Fruit fly (Drosophila melanogaster) whole organism, embryonic: ENCODE measurements around the gene CG32066.

Experiments
- Abd-B ChIP-seq: fragments of 200-800 bp; sonication (Bioruptor generic); optimal IDR thresholded peaks from 2 replicates; lab custom pipeline; 2018; ENCODE audit warnings: missing biosample characterization, mild to moderate bottlenecking, missing genetic modification characterization, moderate library complexity
- Aef1 ChIP-seq: fragments of 200-800 bp; sonication (Bioruptor generic); IDR thresholded peaks from 3 replicates; pipeline ENCODE4 v1.3.6; 2022; ENCODE audit warnings: missing biosample characterization, missing genetic modification characterization
- B-H2 ChIP-seq: fragments of 200-800 bp; sonication (Bioruptor generic); optimal IDR thresholded peaks from 2 replicates; lab custom pipeline; 2018; ENCODE audit warnings: missing biosample characterization, mild to moderate bottlenecking, missing genetic modification characterization
- Bteb2 ChIP-seq: fragments of 200-800 bp; sonication (Bioruptor generic); optimal IDR thresholded peaks from 2 replicates; lab custom pipeline; 2016; ENCODE audit warnings: missing biosample characterization, missing genetic modification characterization
- CG10431 ChIP-seq: fragments of 200-800 bp; sonication (Bioruptor generic); optimal IDR thresholded peaks from 3 replicates; lab custom pipeline; 2018; ENCODE audit warnings: missing biosample characterization, mild to moderate bottlenecking, missing genetic modification characterization
- CG11247 ChIP-seq: fragments of 200-800 bp; sonication (Bioruptor generic); IDR thresholded peaks from 2 replicates; pipeline ENCODE4 v1.3.6; 2022; ENCODE audit warnings: missing biosample characterization, missing genetic modification characterization
- CG12299 ChIP-seq: fragments of 200-800 bp; sonication (Bioruptor generic); optimal IDR thresholded peaks from 2 replicates; lab custom pipeline; 2018; ENCODE audit warnings: missing biosample characterization, mild to moderate bottlenecking, missing genetic modification characterization
- CG12744 ChIP-seq: fragments of 200-800 bp; sonication (Bioruptor generic); optimal IDR thresholded peaks from 2 replicates; lab custom pipeline; 2016; ENCODE audit warnings: missing biosample characterization, missing genetic modification characterization
- CG17186 ChIP-seq: fragments of 200-800 bp; sonication (Bioruptor generic); optimal IDR thresholded peaks from 3 replicates; lab custom pipeline; 2017; ENCODE audit warnings: missing biosample characterization, missing genetic modification reagents, missing genetic modification characterization
- CG17385 ChIP-seq: fragments of 200-800 bp; sonication (Bioruptor generic); optimal IDR thresholded peaks from 3 replicates; lab custom pipeline; 2018; ENCODE audit warnings: missing biosample characterization, mild to moderate bottlenecking, missing genetic modification characterization
- CG18619 ChIP-seq: fragments of 200-800 bp; sonication (Bioruptor generic); optimal IDR thresholded peaks from 3 replicates; lab custom pipeline; 2017; ENCODE audit warnings: missing biosample characterization, mild to moderate bottlenecking, missing genetic modification characterization
- CG32772 ChIP-seq: fragments of 200-800 bp; sonication (Bioruptor generic); IDR thresholded peaks from 2 replicates; pipeline ENCODE4 v1.3.6; 2022; ENCODE audit warnings: missing biosample characterization, missing genetic modification characterization
- CG3995 ChIP-seq: fragments of 200-800 bp; sonication (Bioruptor generic); optimal IDR thresholded peaks from 3 replicates; lab custom pipeline; 2016; ENCODE audit warnings: missing biosample characterization, missing genetic modification characterization
- CG4282 ChIP-seq: fragments of 200-800 bp; sonication (Bioruptor generic); optimal IDR thresholded peaks from 2 replicates; lab custom pipeline; 2016; ENCODE audit warnings: missing biosample characterization, missing genetic modification characterization
- CG6854 ChIP-seq: fragments of 200-800 bp; sonication (Bioruptor generic); optimal IDR thresholded peaks from 3 replicates; lab custom pipeline; 2017; ENCODE audit warnings: missing biosample characterization, mild to moderate bottlenecking, missing genetic modification characterization
- CG7271 ChIP-seq: fragments of 200-800 bp; sonication (Bioruptor generic); optimal IDR thresholded peaks from 2 replicates; lab custom pipeline; 2018; ENCODE audit warnings: missing biosample characterization, mild to moderate bottlenecking, missing genetic modification characterization, moderate library complexity
- CG8089 ChIP-seq: fragments of 200-800 bp; sonication (Bioruptor generic); optimal IDR thresholded peaks from 3 replicates; lab custom pipeline; 2016; ENCODE audit warnings: missing biosample characterization, missing genetic modification characterization
- Chrac-16 ChIP-seq: fragments of 200-800 bp; sonication (Bioruptor generic); optimal IDR thresholded peaks from 3 replicates; lab custom pipeline; 2016; ENCODE audit warnings: missing biosample characterization, missing genetic modification characterization
- CoRest ChIP-seq: fragments of 200-800 bp; sonication (Bioruptor generic); optimal IDR thresholded peaks from 3 replicates; lab custom pipeline; 2018; ENCODE audit warnings: missing biosample characterization, mild to moderate bottlenecking, missing genetic modification characterization, moderate library complexity
- D19A ChIP-seq: fragments of 200-800 bp; optimal IDR thresholded peaks from 3 replicates; lab custom pipeline; 2019; ENCODE audit warnings: missing biosample characterization, mild to moderate bottlenecking, missing genetic modification characterization, moderate library complexity
- Dfd ChIP-seq, 2 experiments: fragments of >200 bp; optimal IDR thresholded peaks; 2 replicates each; lab custom pipeline; 2017; ENCODE audit warnings: missing biosample characterization in 2 of 2, missing genetic modification characterization in 2 of 2
- Doc2 ChIP-seq: fragments of 200-800 bp; sonication (Bioruptor generic); IDR thresholded peaks from 2 replicates; pipeline ENCODE4 v1.3.6; 2022; ENCODE audit warnings: missing biosample characterization, missing genetic modification characterization
- Fer3 ChIP-seq: fragments of 200-800 bp; sonication (Bioruptor generic); optimal IDR thresholded peaks from 2 replicates; lab custom pipeline; 2018; ENCODE audit warnings: missing biosample characterization, mild to moderate bottlenecking, missing genetic modification characterization, moderate library complexity
- HLHmδ ChIP-seq: fragments of 200-800 bp; sonication (Bioruptor generic); optimal IDR thresholded peaks from 2 replicates; lab custom pipeline; 2018; ENCODE audit warnings: missing biosample characterization, mild to moderate bottlenecking, missing genetic modification characterization, moderate library complexity
- Hsf ChIP-seq: fragments of 200-800 bp; sonication (Bioruptor generic); optimal IDR thresholded peaks from 3 replicates; lab custom pipeline; 2016; ENCODE audit warnings: missing biosample characterization, missing genetic modification characterization
- NK7.1 ChIP-seq: fragments of 200-800 bp; sonication (Bioruptor generic); optimal IDR thresholded peaks from 3 replicates; lab custom pipeline; 2016; ENCODE audit warnings: missing biosample characterization, missing genetic modification characterization
- Nf-YC ChIP-seq: fragments of 200-800 bp; optimal IDR thresholded peaks from 3 replicates; lab custom pipeline; 2019; ENCODE audit warnings: missing biosample characterization, mild to moderate bottlenecking, missing genetic modification characterization, moderate library complexity
- Oaz ChIP-seq: fragments of 200-800 bp; sonication (Bioruptor generic); IDR thresholded peaks from 2 replicates; pipeline ENCODE4 v1.3.6; 2022; ENCODE audit warnings: missing biosample characterization, missing genetic modification characterization
- Six4 ChIP-seq: fragments of 200-800 bp; sonication (Bioruptor generic); optimal IDR thresholded peaks from 2 replicates; lab custom pipeline; 2016; ENCODE audit warnings: missing biosample characterization, missing genetic modification characterization
- Spps ChIP-seq: fragments of 200-800 bp; sonication (Bioruptor generic); optimal IDR thresholded peaks from 2 replicates; lab custom pipeline; 2018; ENCODE audit warnings: missing biosample characterization, mild to moderate bottlenecking, missing genetic modification characterization
- Sry-β ChIP-seq: fragments of 200-800 bp; sonication (Bioruptor generic); optimal IDR thresholded peaks from 2 replicates; lab custom pipeline; 2018; ENCODE audit warnings: missing biosample characterization, mild to moderate bottlenecking, missing genetic modification characterization, moderate library complexity
- Ssrp ChIP-seq: fragments of 200-800 bp; sonication (Bioruptor generic); optimal IDR thresholded peaks from 2 replicates; lab custom pipeline; 2018; ENCODE audit warnings: missing biosample characterization, mild to moderate bottlenecking, missing genetic modification characterization, moderate library complexity
- Taf1 ChIP-seq: fragments of 200-800 bp; sonication (Bioruptor generic); IDR thresholded peaks from 2 replicates; pipeline ENCODE4 v1.3.6; 2022; ENCODE audit warnings: missing biosample characterization, missing genetic modification characterization
- YL-1 ChIP-seq: fragments of 200-800 bp; sonication (Bioruptor generic); optimal IDR thresholded peaks from 3 replicates; lab custom pipeline; 2017; ENCODE audit warnings: missing biosample characterization, mild to moderate bottlenecking, missing genetic modification characterization
- croc ChIP-seq: fragments of 200-800 bp; sonication (Bioruptor generic); conservative IDR thresholded peaks from 3 replicates; pipeline ENCODE4 v1.3.6; 2022; ENCODE audit warnings: missing biosample characterization, missing genetic modification characterization
- dysf ChIP-seq: fragments of 200-800 bp; sonication (Bioruptor generic); IDR thresholded peaks from 3 replicates; pipeline ENCODE4 v1.3.6; 2022; ENCODE audit warnings: missing biosample characterization, missing genetic modification characterization
- fru ChIP-seq: fragments of >200 bp; optimal IDR thresholded peaks from 2 replicates; lab custom pipeline; 2017
- hbn ChIP-seq: fragments of 200-800 bp; sonication (Bioruptor generic); IDR thresholded peaks from 2 replicates; pipeline ENCODE4 v1.3.6; 2022; ENCODE audit warnings: missing biosample characterization, missing genetic modification characterization; ENCODE audit not compliant: partially characterized antibody
- klu ChIP-seq: fragments of 200-800 bp; sonication (Bioruptor generic); IDR thresholded peaks from 2 replicates; pipeline ENCODE4 v1.3.6; 2022; ENCODE audit warnings: missing biosample characterization, missing genetic modification characterization
- nom ChIP-seq: fragments of 200-800 bp; sonication (Bioruptor generic); optimal IDR thresholded peaks from 2 replicates; lab custom pipeline; 2017; ENCODE audit warnings: missing biosample characterization, missing genetic modification characterization, mild to moderate bottlenecking, moderate library complexity, missing genetic modification reagents
- oc ChIP-seq: fragments of 200-800 bp; sonication (Bioruptor generic); optimal IDR thresholded peaks from 2 replicates; lab custom pipeline; 2018; ENCODE audit warnings: missing biosample characterization, mild to moderate bottlenecking, missing genetic modification characterization, moderate library complexity
- prd ChIP-seq, 3 experiments: fragments of >200 bp in 2 of 3; fragments of 200-800 bp in 1 of 3; sonication (Bioruptor generic) in 1 of 3; optimal IDR thresholded peaks in 2 of 3; IDR thresholded peaks in 1 of 3; 2 replicates in 2 of 3; 3 replicates in 1 of 3; pipeline versions ENCODE4 v1.3.6 to Lab custom; 2017 to 2022; ENCODE audit warnings: missing biosample characterization in 1 of 3, missing genetic modification characterization in 1 of 3
- sens ChIP-seq: fragments of 200-800 bp; sonication (Bioruptor generic); peaks from one replicate; lab custom pipeline; 2016; ENCODE audit warnings: missing biosample characterization, missing genetic modification characterization
- sim ChIP-seq: fragments of 200-800 bp; sonication (Bioruptor generic); IDR thresholded peaks from 2 replicates; pipeline ENCODE4 v1.3.6; 2022; ENCODE audit warnings: missing biosample characterization, missing genetic modification characterization
- sima ChIP-seq: fragments of 200-800 bp; sonication (Bioruptor generic); optimal IDR thresholded peaks from 2 replicates; lab custom pipeline; 2016; ENCODE audit warnings: missing biosample characterization, missing genetic modification characterization
- tio ChIP-seq: fragments of 200-800 bp; sonication (Bioruptor generic); optimal IDR thresholded peaks from 2 replicates; lab custom pipeline; 2017; ENCODE audit warnings: missing biosample characterization, missing genetic modification characterization, inconsistent platforms
- unpg ChIP-seq: fragments of 200-800 bp; sonication (Bioruptor generic); optimal IDR thresholded peaks from 3 replicates; lab custom pipeline; 2018; ENCODE audit warnings: missing biosample characterization, mild to moderate bottlenecking, missing genetic modification characterization, moderate library complexity
- zen ChIP-seq: fragments of 200-800 bp; sonication (Bioruptor generic); optimal IDR thresholded peaks from 3 replicates; lab custom pipeline; 2018; ENCODE audit warnings: missing biosample characterization, mild to moderate bottlenecking, missing genetic modification characterization, moderate library complexity
- zen2 ChIP-seq: fragments of 200-800 bp; sonication (Bioruptor generic); IDR thresholded peaks from 3 replicates; pipeline ENCODE4 v1.3.6; 2022; ENCODE audit warnings: missing biosample characterization, missing genetic modification characterization; ENCODE audit not compliant: partially characterized antibody
- zfh1 ChIP-seq: fragments of 200-800 bp; sonication (Bioruptor generic); IDR thresholded peaks from 3 replicates; pipeline ENCODE4 v1.3.6; 2022; ENCODE audit warnings: missing biosample characterization, missing genetic modification characterization

The CG32066 gene

DNA sequence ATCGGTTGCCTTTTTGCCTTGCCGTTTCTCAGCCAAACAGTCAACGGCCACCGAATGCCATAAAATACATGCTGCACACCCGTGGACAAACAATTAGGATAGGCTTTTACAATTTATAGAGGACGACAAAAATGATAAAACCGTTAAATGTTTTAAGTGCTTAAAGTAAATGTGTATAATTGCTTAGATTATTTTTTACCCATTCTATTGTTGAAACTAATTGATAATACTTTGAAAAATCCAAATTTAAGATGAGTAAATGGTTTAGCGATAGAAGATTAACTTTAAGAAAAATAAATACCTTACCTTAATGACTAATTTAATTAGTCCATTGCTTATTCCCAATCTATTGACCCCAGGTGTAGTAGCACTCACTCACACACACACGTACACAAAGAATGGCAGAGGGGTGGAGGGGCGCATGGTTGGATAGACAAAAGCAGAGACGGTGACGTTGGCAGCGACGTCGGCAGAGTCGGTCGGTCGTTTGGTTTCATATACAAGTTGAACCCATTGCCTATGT, 17.8 kb upstream of the CG32066 start (continued):
- peak; percentile 56 for TF ChIP-seq CG3995
- TF ChIP-seq Spps = peak; percentile 84
- peak; percentile 91 for TF ChIP-seq Bteb2
- peak; percentile 88 for TF ChIP-seq NK7.1 (GFP tag; lab: Kevin White, UChicago)
- no peak for TF ChIP-seq hbn
- TF ChIP-seq B-H2 (GFP tag; lab: Kevin White, UChicago) = peak; percentile 84
- peak; percentile 94 for TF ChIP-seq CG18619
- TF ChIP-seq oc = peak; percentile 92
- TF ChIP-seq unpg (GFP tag; lab: Kevin White, UChicago) = peak; percentile 96
- peak; percentile 93 for TF ChIP-seq D19A (tag; lab: Kevin White, UChicago)
- TF ChIP-seq zen2 (GFP tag; lab: Robert Waterston, UW) = no peak
- peak; percentile 90 for TF ChIP-seq Fer3
- peak; percentile 92 for TF ChIP-seq tio (GFP tag; lab: Kevin White, UChicago)
- no peak for TF ChIP-seq Doc2 (GFP tag; lab: Robert Waterston, UW)
- TF ChIP-seq YL-1 (GFP tag; lab: Kevin White, UChicago) = peak; percentile 89
- no peak for TF ChIP-seq CG7271 (tag; lab: Kevin White, UChicago)
- peak; percentile 91 for TF ChIP-seq Oaz (GFP tag; lab: Robert Waterston, UW)
- peak in 1 of 2 experiments; percentile 67 for TF ChIP-seq Dfd (GFP tag; optimal IDR thresholded peaks at IDR 0.05; lab: Kevin White, UChicago)
- peak; percentile 96 for TF ChIP-seq CG12299
- TF ChIP-seq CG6854 (GFP tag; lab: Kevin White, UChicago) = peak; percentile 94
- peak; percentile 87 for TF ChIP-seq Chrac-16
- peak; percentile 94 for TF ChIP-seq Abd-B (GFP tag; lab: Kevin White, UChicago)
- peak; percentile 9 for TF ChIP-seq CG4282 (GFP tag; lab: Kevin White, UChicago)
- TF ChIP-seq klu (GFP tag; lab: Robert Waterston, UW) = peak; percentile 93
- TF ChIP-seq Hsf = peak; percentile 93
- TF ChIP-seq CG17385 = peak; percentile 89
- peak; percentile 92 for TF ChIP-seq CG10431 (GFP tag; lab: Kevin White, UChicago)
- TF ChIP-seq Ssrp = peak; percentile 91
- peak; percentile 97 for TF ChIP-seq CoRest (tag; lab: Kevin White, UChicago)
- peak; percentile 85 for TF ChIP-seq zen (tag; lab: Kevin White, UChicago)
- peak; percentile 87 for TF ChIP-seq zfh1
- TF ChIP-seq nom (GFP tag; lab: Kevin White, UChicago) = peak; percentile 78
- TF ChIP-seq HLHmδ (GFP tag; lab: Kevin White, UChicago) = no peak
- TF ChIP-seq CG12744 (GFP tag; lab: Kevin White, UChicago) = peak; percentile 78
- TF ChIP-seq CG17186 (GFP tag; lab: Kevin White, UChicago) = peak; percentile 2
- peak; percentile 90 for TF ChIP-seq Aef1
- peak; percentile 92 for TF ChIP-seq CG32772 (GFP tag; lab: Robert Waterston, UW)
- peak; percentile 99 for TF ChIP-seq sens (GFP tag; lab: Kevin White, UChicago)
- TF ChIP-seq CG11247 = peak; percentile 83
- no peak for TF ChIP-seq fru (lab: Kevin White, UChicago)
- peak; percentile 90 for TF ChIP-seq Six4 (GFP tag; lab: Kevin White, UChicago)
- peak; percentile 74; the same call in 1 of the 2 replicates for TF ChIP-seq Taf1
- TF ChIP-seq sima (GFP tag; lab: Kevin White, UChicago) = peak; percentile 79
- TF ChIP-seq prd (optimal IDR thresholded peaks at IDR 0.05; lab: Kevin White, UChicago) = no peak
- TF ChIP-seq prd (GFP tag; IDR thresholded peaks at IDR 0.05; lab: Robert Waterston, UW) = peak; percentile 95
- TF ChIP-seq sim = peak; percentile 81
- peak; percentile 61 for TF ChIP-seq Sry-β (GFP tag; lab: Kevin White, UChicago)
- TF ChIP-seq croc = peak; percentile 90
- peak; percentile 97 for TF ChIP-seq dysf
- peak; percentile 76 for TF ChIP-seq CG8089 (GFP tag; lab: Kevin White, UChicago)
- TF ChIP-seq Nf-YC (tag; lab: Kevin White, UChicago) = peak; percentile 89
